Worm (Caenorhabditis elegans): Measurements from ENCODE around the gene ergi-1.

ergi-1 gene

ce11 chrX:1998825-1999224, 36.2 kb downstream of the ergi-1 start:
- TF ChIP-seq elt-3 (tag; optimal IDR thresholded peaks at IDR 0.05) (no peak), ZK546.5 (tag; optimal IDR thresholded peaks at IDR 0.05) (no peak), unc-39 (tag; optimal IDR thresholded peaks at IDR 0.05) (no peak), lin-39 (tag; optimal IDR thresholded peaks at IDR 0.05) (no peak), ama-1 (optimal IDR thresholded peaks at IDR 0.05) (no peak), alr-1 (tag; optimal IDR thresholded peaks at IDR 0.05) (no peak), zag-1 (tag; optimal IDR thresholded peaks at IDR 0.05) (no peak), Y55F3AM.14 (GFP tag; optimal IDR thresholded peaks at IDR 0.05) (no peak), nhr-237 (tag; optimal IDR thresholded peaks at IDR 0.05) (no peak), mbf-1 (tag; optimal IDR thresholded peaks at IDR 0.05) (no peak), lsy-2 (tag; optimal IDR thresholded peaks at IDR 0.05) (no peak), sem-4 (tag; optimal IDR thresholded peaks at IDR 0.05) (no peak), lin-11 (tag; optimal IDR thresholded peaks at IDR 0.05) (no peak), nhr-129 (tag; optimal IDR thresholded peaks at IDR 0.05) (no peak), gmeb-1 (tag; optimal IDR thresholded peaks at IDR 0.05) (no peak), peb-1 (tag; optimal IDR thresholded peaks at IDR 0.05) (no peak), F13H6.1 (tag; optimal IDR thresholded peaks at IDR 0.05) (no peak), nhr-6 (tag; optimal IDR thresholded peaks at IDR 0.05) (no peak), nhr-77 (tag; optimal IDR thresholded peaks at IDR 0.05) (no peak)

- TF ChIP-seq nhr-25 (tag; optimal IDR thresholded peaks at IDR 0.05): no peak
- TF ChIP-seq ama-1 (optimal IDR thresholded peaks at IDR 0.05): no peak
- no peak for TF ChIP-seq F13H6.1 (tag; optimal IDR thresholded peaks at IDR 0.05)
- TF ChIP-seq nhr-21 (tag; optimal IDR thresholded peaks at IDR 0.05): no peak
- no peak for TF ChIP-seq skn-1 (tag; optimal IDR thresholded peaks at IDR 0.05)
- no peak for TF ChIP-seq nhr-6 (tag; optimal IDR thresholded peaks at IDR 0.05)
- no peak for TF ChIP-seq elt-3 (tag; optimal IDR thresholded peaks at IDR 0.05)
- TF ChIP-seq elt-1 (tag; optimal IDR thresholded peaks at IDR 0.05): no peak
- no peak for TF ChIP-seq ceh-82 (tag; optimal IDR thresholded peaks at IDR 0.05)
- no peak for TF ChIP-seq R02D3.7 (tag; optimal IDR thresholded peaks at IDR 0.05)
- TF ChIP-seq zag-1 (tag; optimal IDR thresholded peaks at IDR 0.05): no peak
- TF ChIP-seq nhr-10 (tag; optimal IDR thresholded peaks at IDR 0.05): no peak
- TF ChIP-seq nhr-12 (tag; optimal IDR thresholded peaks at IDR 0.05): no peak
- no peak for TF ChIP-seq lin-13 (GFP tag; optimal IDR thresholded peaks at IDR 0.05)
- TF ChIP-seq lin-11 (tag; optimal IDR thresholded peaks at IDR 0.05): no peak
- TF ChIP-seq ztf-1 (GFP tag; conservative IDR thresholded peaks at IDR 0.05): no peak
Measured at ce11 chrX:1997934-1998333, 37.1 kb downstream of the ergi-1 start, which contains the start of gene Y40A1A.3. Y40A1A.3 (minus strand) TSS chrX:1998034.

ce11 chrX:1990434-1990833, 44.6 kb downstream of the ergi-1 start, which contains the start of gene Y40A1A.2:
Y40A1A.2 (plus strand) TSS chrX:1990734.
- TF ChIP-seq elt-3 (tag; optimal IDR thresholded peaks at IDR 0.05) (no peak), egl-27 (tag; optimal IDR thresholded peaks at IDR 0.05) (no peak), lsy-2 (tag; optimal IDR thresholded peaks at IDR 0.05) (no peak), ceh-82 (tag; optimal IDR thresholded peaks at IDR 0.05) (no peak), ceh-16 (tag; optimal IDR thresholded peaks at IDR 0.05) (no peak), elt-1 (tag; optimal IDR thresholded peaks at IDR 0.05) (no peak), sma-3 (GFP tag; optimal IDR thresholded peaks at IDR 0.05) (no peak), R02D3.7 (tag; optimal IDR thresholded peaks at IDR 0.05) (no peak), unc-39 (tag; optimal IDR thresholded peaks at IDR 0.05) (no peak), blmp-1 (tag; optimal IDR thresholded peaks at IDR 0.05; ENCODE audit: insufficient read depth) (no peak)

- TF ChIP-seq mbf-1 (tag; optimal IDR thresholded peaks at IDR 0.05): no peak
- TF ChIP-seq unc-62 (GFP tag; optimal IDR thresholded peaks at IDR 0.05): no peak
- no peak for TF ChIP-seq fos-1 (tag; optimal IDR thresholded peaks at IDR 0.05)
Measured at ce11 chrX:1989576-1989975, 45.5 kb downstream of the ergi-1 start, which contains the start of gene meg-3. meg-3 (minus strand) TSS chrX:1989607.

DNA sequence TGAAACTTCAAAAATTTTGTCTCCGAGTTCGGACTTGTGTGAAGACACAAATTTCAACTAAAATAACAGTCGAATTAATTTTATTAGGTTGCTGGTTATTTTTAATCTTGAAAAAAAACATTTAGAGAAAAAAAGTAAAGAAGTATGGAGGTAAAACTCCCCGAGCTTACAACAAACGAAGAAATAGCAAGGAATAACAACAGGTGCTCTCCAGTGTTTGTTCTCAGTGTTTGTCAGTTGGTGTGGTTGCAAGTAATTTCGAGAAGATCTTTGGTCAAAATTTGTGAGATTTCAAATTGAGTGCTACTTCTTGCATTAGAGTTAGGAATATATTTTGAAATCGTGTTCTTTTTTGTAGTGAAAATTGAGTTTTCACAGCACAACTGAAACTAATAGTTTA, 50.2 kb downstream of the ergi-1 start:
- no peak for TF ChIP-seq lin-39 (tag; optimal IDR thresholded peaks at IDR 0.05)
- no peak for TF ChIP-seq ZK546.5 (tag; optimal IDR thresholded peaks at IDR 0.05)
- TF ChIP-seq F13H6.1 (tag; optimal IDR thresholded peaks at IDR 0.05): no peak
- no peak for TF ChIP-seq unc-55 (GFP tag; optimal IDR thresholded peaks at IDR 0.05)
- TF ChIP-seq elt-1 (tag; optimal IDR thresholded peaks at IDR 0.05): no peak
- TF ChIP-seq alr-1 (tag; optimal IDR thresholded peaks at IDR 0.05): no peak
- TF ChIP-seq nhr-12 (tag; optimal IDR thresholded peaks at IDR 0.05): no peak
- TF ChIP-seq dmd-4 (tag; optimal IDR thresholded peaks at IDR 0.05): no peak
- TF ChIP-seq nhr-77 (tag; optimal IDR thresholded peaks at IDR 0.05): no peak
- no peak for TF ChIP-seq egl-27 (tag; optimal IDR thresholded peaks at IDR 0.05)
- no peak for TF ChIP-seq ztf-1 (GFP tag; conservative IDR thresholded peaks at IDR 0.05)

Measured in whole organism, L2 larva.